Fruit fly (Drosophila melanogaster): ENCODE measurements around the gene CG12402.
A peak's percentile ranks its signal among the peaks of the same experiment; 100 is the strongest.

CG12402 gene

dm6 chr3R:14057132-14057855 lies 50.8 kb downstream of the CG12402 start (continued):
- TF ChIP-seq cwo (GFP tag; optimal IDR thresholded peaks at IDR 0.05) = no peak
- peak; percentile 76 for TF ChIP-seq sd (tag; optimal IDR thresholded peaks at IDR 0.05)
- no peak for TF ChIP-seq CG31224 (GFP tag; IDR thresholded peaks at IDR 0.05)
- 0 out of 2 replicates have a peak, but pooled peaks have one; percentile 2 for TF ChIP-seq bbx (GFP tag; IDR thresholded peaks at IDR 0.05; ENCODE audit: partially characterized antibody)
- TF ChIP-seq insv (GFP tag; optimal IDR thresholded peaks at IDR 0.05) = peak in 1 of 2 experiments; percentile 66
- peak; percentile 7 for TF ChIP-seq sens (GFP tag)
- peak; percentile 73; the same call in 1 of the 4 replicates for TF ChIP-seq chinmo (GFP tag; IDR thresholded peaks at IDR 0.05; ENCODE audit: partially characterized antibody)
- peak; percentile 1 for TF ChIP-seq CTCF (GFP tag; optimal IDR thresholded peaks at IDR 0.05)
- TF ChIP-seq yki (optimal IDR thresholded peaks at IDR 0.05) = peak; percentile 72
- TF ChIP-seq knrl (GFP tag; IDR thresholded peaks at IDR 0.05; ENCODE audit: partially characterized antibody) = no peak
- peak in 1 of 2 experiments; percentile 87 for TF ChIP-seq eve (GFP tag; optimal IDR thresholded peaks at IDR 0.05)
- TF ChIP-seq Jarid2 (GFP tag; optimal IDR thresholded peaks at IDR 0.05) = peak; percentile 19
- TF ChIP-seq lbe (GFP tag; optimal IDR thresholded peaks at IDR 0.05) = peak; percentile 33
- TF ChIP-seq Elba2 (GFP tag; optimal IDR thresholded peaks at IDR 0.05) = peak; percentile 75
- TF ChIP-seq CG3163 (GFP tag; optimal IDR thresholded peaks at IDR 0.05) = peak; percentile 87
- TF ChIP-seq CG4360 (GFP tag; IDR thresholded peaks at IDR 0.05) = peak; percentile 49; the same call in 1 of the 2 replicates

dm6 chr3R:14056320-14057053 lies 51.6 kb downstream of the CG12402 start, which contains the start of gene foxo:
TSS of gene foxo (plus strand) at chr3R:14056945.
- TF ChIP-seq CG34376 (GFP tag; optimal IDR thresholded peaks at IDR 0.05) (peak; percentile 3), CG12219 (GFP tag; optimal IDR thresholded peaks at IDR 0.05) (peak; percentile 50), Bdp1 (GFP tag; optimal IDR thresholded peaks at IDR 0.05) (no peak), CG4360 (GFP tag; IDR thresholded peaks at IDR 0.05) (no peak), wor (GFP tag; IDR thresholded peaks at IDR 0.05) (0 out of 2 replicates have a peak, but pooled peaks have one; percentile 14), CG4328 (GFP tag; optimal IDR thresholded peaks at IDR 0.05) (peak; percentile 77), CG12769 (tag; optimal IDR thresholded peaks at IDR 0.05) (peak; percentile 47), slbo (GFP tag; IDR thresholded peaks at IDR 0.05) (peak; percentile 53), CG13894 (tag; optimal IDR thresholded peaks at IDR 0.05) (peak; percentile 17), CG3995 (GFP tag; optimal IDR thresholded peaks at IDR 0.05) (no peak), cad (GFP tag; optimal IDR thresholded peaks at IDR 0.05) (no peak), CG2116 (GFP tag; optimal IDR thresholded peaks at IDR 0.05) (peak; percentile 56), sens-2 (GFP tag; IDR thresholded peaks at IDR 0.05) (no peak), CG1603 (tag; optimal IDR thresholded peaks at IDR 0.05) (peak; percentile 25), CG6854 (GFP tag; optimal IDR thresholded peaks at IDR 0.05) (peak; percentile 86), CG3838 (GFP tag; optimal IDR thresholded peaks at IDR 0.05) (no peak), ftz-f1 (GFP tag; optimal IDR thresholded peaks at IDR 0.05) (peak; percentile 76), btn (GFP tag; optimal IDR thresholded peaks at IDR 0.05) (no peak), CG1832 (GFP tag; optimal IDR thresholded peaks at IDR 0.05) (no peak), nau (GFP tag; optimal IDR thresholded peaks at IDR 0.05) (peak; percentile 66), CG14965 (GFP tag; optimal IDR thresholded peaks at IDR 0.05; ENCODE audit: borderline replicate concordance) (no peak), CG9817 (tag; optimal IDR thresholded peaks at IDR 0.05) (peak; percentile 75), ATbp (GFP tag; optimal IDR thresholded peaks at IDR 0.05) (peak; percentile 69), CG12659 (GFP tag; optimal IDR thresholded peaks at IDR 0.05) (peak; percentile 96), row (GFP tag; IDR thresholded peaks at IDR 0.05) (peak; percentile 69), Neu2 (GFP tag; optimal IDR thresholded peaks at IDR 0.05; ENCODE audit: borderline replicate concordance) (no peak), Dad (GFP tag; optimal IDR thresholded peaks at IDR 0.05) (no peak), CG7786 (GFP tag; optimal IDR thresholded peaks at IDR 0.05) (no peak), fd3F (GFP tag; optimal IDR thresholded peaks at IDR 0.05) (peak; percentile 77), NC2α (GFP tag; optimal IDR thresholded peaks at IDR 0.05) (no peak), Asciz (GFP tag; optimal IDR thresholded peaks at IDR 0.05) (peak; percentile 87), MTF-1 (GFP tag; optimal IDR thresholded peaks at IDR 0.05; ENCODE audit: borderline replicate concordance) (no peak), p53 (GFP tag; optimal IDR thresholded peaks at IDR 0.05) (no peak)
